Fruit fly (Drosophila melanogaster): ENCODE data around the gene Col4a1.

DNA sequence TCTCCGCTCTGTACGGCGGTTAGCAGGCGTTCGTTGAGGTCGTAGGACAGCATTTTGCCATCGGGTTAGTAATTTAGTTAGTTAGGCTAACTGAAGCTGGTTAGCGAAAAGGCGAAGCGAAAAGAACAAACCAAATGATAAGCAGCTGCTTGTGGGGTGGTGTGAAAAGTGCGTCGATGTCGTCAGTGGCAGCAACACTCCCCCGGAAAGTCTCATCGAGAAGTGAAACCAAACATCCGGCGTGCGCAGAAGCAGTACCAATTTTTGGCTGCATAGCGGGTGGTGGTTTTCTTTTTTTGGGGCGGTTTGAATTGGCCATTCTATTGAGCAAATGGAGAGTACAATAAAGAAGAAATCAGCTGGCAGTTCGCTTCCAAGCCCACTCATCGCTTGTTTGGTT, 21.4 kb downstream of the Col4a1 start, which contains the start of gene CG9121:
- TF ChIP-seq CG7101 (tag; optimal IDR thresholded peaks at IDR 0.05), result no peak
- TF ChIP-seq Mnt (GFP tag; optimal IDR thresholded peaks at IDR 0.05), result no peak
- no peak for TF ChIP-seq Hr96 (GFP tag; optimal IDR thresholded peaks at IDR 0.05)
- TF ChIP-seq pad (GFP tag; optimal IDR thresholded peaks at IDR 0.05), result no peak
- no peak for TF ChIP-seq kay (GFP tag; ENCODE audit: borderline replicate concordance)
- TF ChIP-seq bab1 (GFP tag; optimal IDR thresholded peaks at IDR 0.05), result no peak
- TF ChIP-seq cnc (optimal IDR thresholded peaks at IDR 0.05), result no peak
- TF ChIP-seq toe (GFP tag; optimal IDR thresholded peaks at IDR 0.05), result no peak
- no peak for TF ChIP-seq CG11617 (GFP tag; optimal IDR thresholded peaks at IDR 0.05)
- TF ChIP-seq CG5204 (GFP tag; optimal IDR thresholded peaks at IDR 0.05), result no peak
- TF ChIP-seq Crg-1 (GFP tag; optimal IDR thresholded peaks at IDR 0.05), result no peak
- TF ChIP-seq CG12768 (GFP tag; optimal IDR thresholded peaks at IDR 0.05), result no peak
